Worm (Caenorhabditis elegans) whole organism, L2 larva: ENCODE results near the gene B0285.6.

Experiments used
- C34F6.9 ChIP-seq: fragments of 150-350 bp; optimal IDR thresholded peaks from 2 replicates; lab custom pipeline; 2014; ENCODE audit warnings: missing biosample characterization, missing genetic modification characterization
- R02D3.7 ChIP-seq: fragments of 150-350 bp; optimal IDR thresholded peaks from 2 replicates; lab custom pipeline; 2014; ENCODE audit warnings: missing biosample characterization, missing genetic modification characterization
- ZK546.5 ChIP-seq: sonication (generic microtip); optimal IDR thresholded peaks from 2 replicates; lab custom pipeline; 2017; ENCODE audit warnings: missing biosample characterization, missing genetic modification characterization
- alr-1 ChIP-seq: fragments of 150-350 bp; optimal IDR thresholded peaks from 2 replicates; lab custom pipeline; 2014; ENCODE audit warnings: missing biosample characterization, missing genetic modification characterization
- ama-1 ChIP-seq: fragments of 150-350 bp; optimal IDR thresholded peaks from 2 replicates; lab custom pipeline; 2018; ENCODE audit warnings: inconsistent platforms
- blmp-1 ChIP-seq: sonication (generic microtip); optimal IDR thresholded peaks from 2 replicates; lab custom pipeline; 2017; ENCODE audit warnings: missing genetic modification characterization, mild to moderate bottlenecking, missing compliant biosample characterization, antibody characterized with exemption, moderate library complexity; ENCODE audit not compliant: insufficient read depth
- ceh-16 ChIP-seq: fragments of 150-350 bp; optimal IDR thresholded peaks from 2 replicates; lab custom pipeline; 2014; ENCODE audit warnings: missing biosample characterization, missing genetic modification characterization
- ceh-82 ChIP-seq: fragments of 150-350 bp; optimal IDR thresholded peaks from 2 replicates; lab custom pipeline; 2014; ENCODE audit warnings: missing biosample characterization, missing genetic modification characterization
- crh-2 ChIP-seq: sonication (generic microtip); optimal IDR thresholded peaks from 2 replicates; lab custom pipeline; 2017; ENCODE audit warnings: missing biosample characterization, missing genetic modification characterization
- egl-27 ChIP-seq: sonication (generic microtip); optimal IDR thresholded peaks from 3 replicates; lab custom pipeline; 2017; ENCODE audit warnings: missing biosample characterization, missing genetic modification reagents, missing genetic modification characterization
- elt-3 ChIP-seq: sonication (generic microtip); optimal IDR thresholded peaks from 2 replicates; lab custom pipeline; 2017; ENCODE audit warnings: missing biosample characterization, missing genetic modification characterization
- gmeb-1 ChIP-seq: fragments of 150-350 bp; optimal IDR thresholded peaks from 2 replicates; lab custom pipeline; 2014; ENCODE audit warnings: missing biosample characterization, missing genetic modification characterization
- lin-11 ChIP-seq: fragments of 150-350 bp; sonication (generic microtip); optimal IDR thresholded peaks from 2 replicates; lab custom pipeline; 2014; ENCODE audit warnings: missing biosample characterization, missing genetic modification characterization, inconsistent platforms, mixed read lengths
- lin-13 ChIP-seq: fragments of 150-350 bp; optimal IDR thresholded peaks from 2 replicates; lab custom pipeline; 2014; ENCODE audit warnings: missing biosample characterization, missing genetic modification reagents, missing genetic modification characterization
- lin-39 ChIP-seq: fragments of 150-350 bp; optimal IDR thresholded peaks from 2 replicates; lab custom pipeline; 2014; ENCODE audit warnings: missing biosample characterization, missing genetic modification reagents, missing genetic modification characterization
- lsy-2 ChIP-seq, 2 experiments: fragments of 150-350 bp in 1 of 2; sonication (generic microtip) in 1 of 2; optimal IDR thresholded peaks; 2 replicates each; lab custom pipeline; 2014 to 2017; ENCODE audit warnings: missing biosample characterization in 2 of 2, missing genetic modification characterization in 2 of 2
- mbf-1 ChIP-seq: sonication (generic microtip); optimal IDR thresholded peaks from 2 replicates; lab custom pipeline; 2017; ENCODE audit warnings: missing biosample characterization, missing genetic modification characterization
- nhr-10 ChIP-seq: sonication (generic microtip); optimal IDR thresholded peaks from 2 replicates; lab custom pipeline; 2017; ENCODE audit warnings: missing biosample characterization, missing genetic modification characterization
- nhr-11 ChIP-seq: fragments of 150-350 bp; optimal IDR thresholded peaks from 2 replicates; lab custom pipeline; 2014; ENCODE audit warnings: missing biosample characterization, missing genetic modification characterization
- nhr-21 ChIP-seq: fragments of 150-350 bp; optimal IDR thresholded peaks from 2 replicates; lab custom pipeline; 2014; ENCODE audit warnings: missing biosample characterization, missing genetic modification characterization
- nhr-23 ChIP-seq: fragments of 150-350 bp; optimal IDR thresholded peaks from 2 replicates; lab custom pipeline; 2014; ENCODE audit warnings: missing biosample characterization, missing genetic modification reagents, missing genetic modification characterization
- nhr-237 ChIP-seq: fragments of 150-350 bp; optimal IDR thresholded peaks from 2 replicates; lab custom pipeline; 2014; ENCODE audit warnings: missing biosample characterization, missing genetic modification characterization
- nhr-25 ChIP-seq: fragments of 150-350 bp; sonication (generic microtip); optimal IDR thresholded peaks from 3 replicates; lab custom pipeline; 2014; ENCODE audit warnings: missing biosample characterization, missing genetic modification characterization
- nhr-6 ChIP-seq: fragments of 150-350 bp; optimal IDR thresholded peaks from 2 replicates; lab custom pipeline; 2014; ENCODE audit warnings: missing biosample characterization, missing genetic modification characterization
- peb-1 ChIP-seq: fragments of 150-350 bp; optimal IDR thresholded peaks from 2 replicates; lab custom pipeline; 2014; ENCODE audit warnings: missing biosample characterization, missing genetic modification characterization
- sem-4 ChIP-seq: fragments of 150-350 bp; optimal IDR thresholded peaks from 2 replicates; lab custom pipeline; 2014; ENCODE audit warnings: missing biosample characterization, missing genetic modification reagents, missing genetic modification characterization
- skn-1 ChIP-seq: sonication (generic microtip); optimal IDR thresholded peaks from 2 replicates; lab custom pipeline; 2017; ENCODE audit warnings: missing biosample characterization, missing genetic modification characterization
- sma-3 ChIP-seq: sonication (generic microtip); optimal IDR thresholded peaks from 2 replicates; lab custom pipeline; 2016; ENCODE audit warnings: missing genetic modification reagents, missing genetic modification characterization, missing compliant biosample characterization
- sma-9 ChIP-seq, 2 experiments: fragments of 150-350 bp in 1 of 2; sonication (generic microtip) in 1 of 2; optimal IDR thresholded peaks; 2 replicates each; lab custom pipeline; 2014 to 2016; ENCODE audit warnings: missing genetic modification characterization in 2 of 2, mild to moderate bottlenecking in 1 of 2, missing biosample characterization in 1 of 2, missing compliant biosample characterization in 1 of 2, missing genetic modification reagents in 1 of 2, moderate library complexity in 1 of 2
- snpc-4 ChIP-seq: fragments of 150-350 bp; optimal IDR thresholded peaks from 2 replicates; lab custom pipeline; 2014; ENCODE audit warnings: missing biosample characterization, missing genetic modification characterization
- unc-62 ChIP-seq: fragments of 150-350 bp; optimal IDR thresholded peaks from 2 replicates; lab custom pipeline; 2014; ENCODE audit warnings: missing biosample characterization, missing genetic modification reagents, missing genetic modification characterization
- zag-1 ChIP-seq: fragments of 150-350 bp; optimal IDR thresholded peaks from 2 replicates; lab custom pipeline; 2014; ENCODE audit warnings: missing biosample characterization, missing genetic modification characterization
- ztf-1 ChIP-seq: fragments of 200-800 bp; sonication (Bioruptor generic); conservative IDR thresholded peaks from 2 replicates; pipeline ENCODE4 v1.3.6; 2022; ENCODE audit warnings: missing genetic modification characterization, missing compliant biosample characterization
- ztf-11 ChIP-seq: sonication (generic microtip); optimal IDR thresholded peaks from 2 replicates; lab custom pipeline; 2017; ENCODE audit warnings: missing biosample characterization, missing genetic modification characterization
- ztf-4 ChIP-seq: fragments of 150-350 bp; optimal IDR thresholded peaks from 2 replicates; lab custom pipeline; 2014; ENCODE audit warnings: missing biosample characterization, missing genetic modification characterization

Gene B0285.6

DNA sequence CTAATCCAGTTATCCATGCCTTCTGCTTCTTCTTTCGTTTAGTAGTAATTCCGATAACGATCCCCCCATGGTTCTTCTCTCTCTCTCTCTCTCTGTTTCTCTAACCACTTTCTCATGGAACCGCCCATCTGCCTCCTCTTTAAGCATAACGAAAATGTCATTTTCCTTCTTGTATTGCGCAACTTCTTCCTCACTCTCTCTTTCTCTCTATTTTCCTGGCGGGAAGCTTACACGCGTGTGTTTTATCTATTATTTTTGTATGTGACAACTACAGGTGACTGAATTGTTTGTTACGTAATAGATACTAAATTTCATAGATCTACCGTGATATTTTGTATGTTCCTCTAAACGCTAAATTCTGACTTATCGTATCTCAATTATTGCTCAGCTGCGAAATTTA is 40.5 kb downstream of the B0285.6 start:
- TF ChIP-seq crh-2 (tag; lab: Kevin White, UChicago) (no peak), lin-39 (tag; lab: Kevin White, UChicago) (no peak), ztf-4 (tag; lab: Kevin White, UChicago) (no peak), nhr-23 (no peak), unc-62 (GFP tag; lab: Kevin White, UChicago) (no peak), lsy-2 (tag; optimal IDR thresholded peaks at IDR 0.05; lab: Kevin White, UChicago) (no peak), ceh-82 (tag; lab: Kevin White, UChicago) (no peak), nhr-21 (no peak), nhr-10 (tag; lab: Kevin White, UChicago) (no peak), lin-11 (tag; lab: Kevin White, UChicago) (no peak), ceh-16 (tag; lab: Kevin White, UChicago) (no peak), sma-3 (GFP tag; lab: Kevin White, UChicago) (no peak), nhr-237 (tag; lab: Kevin White, UChicago) (no peak), mbf-1 (tag; lab: Kevin White, UChicago) (no peak), nhr-6 (tag; lab: Kevin White, UChicago) (no peak), alr-1 (tag; lab: Kevin White, UChicago) (no peak), gmeb-1 (tag; lab: Kevin White, UChicago) (no peak), ama-1 (lab: Kevin White, UChicago) (no peak), sem-4 (tag; lab: Kevin White, UChicago) (no peak), R02D3.7 (no peak)

DNA sequence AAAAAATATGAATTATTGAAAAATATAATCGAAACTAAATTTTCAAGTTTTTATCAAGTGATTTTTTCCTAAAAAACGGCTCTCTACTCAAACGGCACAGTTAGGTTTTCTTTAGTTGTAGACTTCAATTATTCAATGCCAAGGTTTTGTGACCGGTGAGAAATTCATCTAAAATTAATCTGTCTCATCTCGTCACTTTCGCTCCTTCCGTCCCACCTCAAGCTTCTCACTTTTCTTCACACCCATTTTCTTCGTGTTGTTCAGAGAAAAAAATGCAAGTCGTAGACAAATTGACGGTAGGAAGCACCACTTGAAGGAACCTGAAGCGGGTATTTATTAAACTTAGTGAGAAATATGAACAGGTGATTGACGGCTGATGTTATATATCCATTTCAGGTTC is 41.4 kb downstream of the B0285.6 start:
- TF ChIP-seq elt-3 (tag; lab: Kevin White, UChicago): no peak
- peak; percentile 66 for TF ChIP-seq blmp-1 (tag; lab: Kevin White, UChicago)
- TF ChIP-seq, all 48 proteins: peak for 1

ce11 chrIII:4391938-4392337 is 42.0 kb downstream of the B0285.6 start:
- TF ChIP-seq C34F6.9 (tag; lab: Kevin White, UChicago): no peak
- no peak for TF ChIP-seq nhr-11
- no peak for TF ChIP-seq gmeb-1 (tag; lab: Kevin White, UChicago)
- no peak for TF ChIP-seq ama-1 (lab: Kevin White, UChicago)
- peak; percentile 12 for TF ChIP-seq ceh-16 (tag; lab: Kevin White, UChicago)
- TF ChIP-seq ztf-4 (tag; lab: Kevin White, UChicago): no peak

- TF ChIP-seq lin-11 (tag; lab: Kevin White, UChicago) (no peak), snpc-4 (tag; lab: Kevin White, UChicago) (no peak), ZK546.5 (no peak), lin-13 (GFP tag; lab: Kevin White, UChicago) (no peak), nhr-25 (tag; lab: Kevin White, UChicago) (no peak), ztf-1 (no peak)
Observed at ce11 chrIII:4394496-4394895, 44.6 kb downstream of the B0285.6 start, which contains the start of gene R07E5.4. R07E5.4 (plus strand) TSS chrIII:4394796.

DNA sequence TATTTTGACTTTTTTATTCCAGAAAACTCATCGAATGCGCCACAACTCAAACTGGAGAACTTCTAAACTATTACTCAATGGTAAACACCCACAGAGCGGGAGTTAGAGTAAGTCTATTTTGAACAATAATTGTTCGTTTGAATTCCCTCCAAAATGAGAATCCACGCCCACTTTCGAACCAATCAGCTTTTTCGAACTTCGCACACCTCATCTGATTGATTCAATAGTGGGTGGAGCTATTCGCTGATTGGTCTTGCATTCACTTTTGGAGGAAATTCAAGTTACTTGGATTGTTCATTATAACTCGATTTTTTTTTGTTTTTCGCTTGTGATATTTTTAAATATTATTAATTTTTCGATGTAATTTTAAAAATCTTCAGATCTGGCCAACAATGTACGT is 46.0 kb downstream of the B0285.6 start:
- no peak for TF ChIP-seq nhr-6 (tag; lab: Kevin White, UChicago)
- TF ChIP-seq unc-62 (GFP tag; lab: Kevin White, UChicago): no peak
- no peak for TF ChIP-seq egl-27 (tag; lab: Kevin White, UChicago)
- no peak for TF ChIP-seq peb-1 (tag; lab: Kevin White, UChicago)
- TF ChIP-seq zag-1 (tag; lab: Kevin White, UChicago): no peak
- no peak for TF ChIP-seq ztf-4 (tag; lab: Kevin White, UChicago)
- TF ChIP-seq ceh-82 (tag; lab: Kevin White, UChicago): no peak
- TF ChIP-seq nhr-11: no peak
- TF ChIP-seq ztf-1: no peak
- no peak for TF ChIP-seq gmeb-1 (tag; lab: Kevin White, UChicago)
- no peak for TF ChIP-seq ztf-11 (tag; lab: Kevin White, UChicago)
- no peak for TF ChIP-seq sma-9 (GFP tag; optimal IDR thresholded peaks at IDR 0.05; lab: Kevin White, UChicago)
- no peak for TF ChIP-seq sma-9 (tag; optimal IDR thresholded peaks at IDR 0.05; lab: Kevin White, UChicago)
- TF ChIP-seq skn-1 (tag; lab: Kevin White, UChicago): no peak
- no peak for TF ChIP-seq R02D3.7
- TF ChIP-seq sem-4 (tag; lab: Kevin White, UChicago): no peak
- TF ChIP-seq nhr-23: no peak
